Worm (Caenorhabditis elegans): ENCODE data around the gene F01F1.2.

DNA sequence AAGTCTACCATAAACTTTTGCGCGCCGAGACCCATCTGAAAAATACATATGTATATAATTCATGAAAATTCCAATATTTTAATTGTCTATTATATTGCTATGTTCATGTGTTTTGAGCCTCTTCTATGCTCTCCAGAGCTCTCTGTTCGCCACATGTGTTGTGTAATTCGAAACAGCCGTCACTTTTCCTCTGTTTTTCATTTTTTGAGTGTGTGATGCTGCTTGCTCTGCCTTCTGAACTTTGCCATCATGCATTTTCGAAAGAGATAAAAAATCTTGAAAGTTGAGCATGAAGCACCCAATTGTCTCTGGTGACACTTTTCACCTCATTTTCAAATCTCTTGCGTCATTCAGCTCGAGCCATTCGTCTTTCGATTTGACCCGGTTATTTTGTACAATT, 6.1 kb upstream of the F01F1.2 start:
- no peak for TF ChIP-seq klf-2 (GFP tag; conservative IDR thresholded peaks at IDR 0.05)
- no peak for TF ChIP-seq tab-1 (GFP tag; IDR thresholded peaks at IDR 0.05)
- TF ChIP-seq T22C8.4 (GFP tag; IDR thresholded peaks at IDR 0.05), result no peak
- TF ChIP-seq ref-1 (GFP tag; conservative IDR thresholded peaks at IDR 0.05), result no peak
- TF ChIP-seq flt-1 (GFP tag; IDR thresholded peaks at IDR 0.05), result no peak
- TF ChIP-seq ztf-23 (GFP tag; IDR thresholded peaks at IDR 0.05), result no peak
- no peak for TF ChIP-seq cog-1 (tag; optimal IDR thresholded peaks at IDR 0.05)
- no peak for TF ChIP-seq med-1 (GFP tag; optimal IDR thresholded peaks at IDR 0.05; ENCODE audit: insufficient read depth)
- no peak for TF ChIP-seq ztf-29 (GFP tag; IDR thresholded peaks at IDR 0.05)
